Fruit fly (Drosophila melanogaster) whole organism, prepupa: ENCODE measurements around the gene Obp99b.

Source experiments
- Blimp-1 ChIP-seq: fragments of 200-800 bp; sonication (Bioruptor generic); optimal IDR thresholded peaks from 3 replicates; lab custom pipeline; 2017; ENCODE audit warnings: missing biosample characterization, missing genetic modification characterization, mild to moderate bottlenecking, moderate library complexity, missing genetic modification reagents
- CG10631 ChIP-seq: fragments of 200-800 bp; sonication (Bioruptor generic); optimal IDR thresholded peaks from 2 replicates; lab custom pipeline; 2016; ENCODE audit warnings: missing biosample characterization, missing genetic modification characterization
- CG10669 ChIP-seq: fragments of 200-800 bp; sonication (Bioruptor generic); optimal IDR thresholded peaks from 3 replicates; lab custom pipeline; 2018; ENCODE audit warnings: missing biosample characterization, mild to moderate bottlenecking, missing genetic modification characterization, moderate library complexity
- CG11294 ChIP-seq: fragments of 200-800 bp; sonication (Bioruptor generic); IDR thresholded peaks from 2 replicates; pipeline ENCODE4 v1.3.6; 2022; ENCODE audit warnings: missing biosample characterization, missing genetic modification characterization
- CG11762 ChIP-seq: fragments of 200-800 bp; sonication (Bioruptor generic); optimal IDR thresholded peaks from 3 replicates; lab custom pipeline; 2016; ENCODE audit warnings: missing biosample characterization, missing genetic modification characterization; ENCODE audit not compliant: insufficient read depth
- CG11902 ChIP-seq: fragments of 200-800 bp; sonication (Bioruptor generic); optimal IDR thresholded peaks from 3 replicates; lab custom pipeline; 2016; ENCODE audit warnings: missing biosample characterization, missing genetic modification characterization
- CG1621 ChIP-seq: fragments of 200-800 bp; sonication (Bioruptor generic); optimal IDR thresholded peaks from 3 replicates; lab custom pipeline; 2018; ENCODE audit warnings: missing biosample characterization, mild to moderate bottlenecking, missing genetic modification characterization
- CG32006 ChIP-seq: fragments of 200-800 bp; sonication (Bioruptor generic); optimal IDR thresholded peaks from 3 replicates; lab custom pipeline; 2017; ENCODE audit warnings: missing biosample characterization, mild to moderate bottlenecking, missing genetic modification characterization
- CG34406 ChIP-seq: fragments of 200-800 bp; sonication (Bioruptor generic); optimal IDR thresholded peaks from 3 replicates; lab custom pipeline; 2016; ENCODE audit warnings: missing biosample characterization, missing genetic modification characterization
- CG3919 ChIP-seq: fragments of 200-800 bp; sonication (Bioruptor generic); optimal IDR thresholded peaks from 3 replicates; lab custom pipeline; 2016; ENCODE audit warnings: missing biosample characterization, missing genetic modification characterization
- CG4318 ChIP-seq: fragments of 200-800 bp; sonication (Bioruptor generic); optimal IDR thresholded peaks from 3 replicates; lab custom pipeline; 2017; ENCODE audit warnings: missing biosample characterization, mild to moderate bottlenecking, missing genetic modification characterization
- CG6163 ChIP-seq: fragments of 200-800 bp; sonication (Bioruptor generic); IDR thresholded peaks from 3 replicates; pipeline ENCODE4 v1.3.6; 2022; ENCODE audit warnings: missing biosample characterization, missing genetic modification characterization
- CG6276 ChIP-seq: fragments of 200-800 bp; sonication (Bioruptor generic); optimal IDR thresholded peaks from 2 replicates; lab custom pipeline; 2017; ENCODE audit warnings: missing biosample characterization, mild to moderate bottlenecking, missing genetic modification characterization
- CG6808 ChIP-seq: fragments of 200-800 bp; sonication (Bioruptor generic); optimal IDR thresholded peaks from 3 replicates; lab custom pipeline; 2017; ENCODE audit warnings: missing biosample characterization, missing genetic modification characterization, mild to moderate bottlenecking, moderate library complexity, missing genetic modification reagents
- CG6854 ChIP-seq: fragments of 200-800 bp; sonication (Bioruptor generic); optimal IDR thresholded peaks from 2 replicates; lab custom pipeline; 2017; ENCODE audit warnings: missing biosample characterization, mild to moderate bottlenecking, missing genetic modification characterization
- CG7368 ChIP-seq: fragments of 200-800 bp; sonication (Bioruptor generic); optimal IDR thresholded peaks from 3 replicates; lab custom pipeline; 2016; ENCODE audit warnings: missing biosample characterization, missing genetic modification characterization
- CG8119 ChIP-seq: fragments of 200-800 bp; sonication (Bioruptor generic); IDR thresholded peaks from 3 replicates; pipeline ENCODE4 v1.3.6; 2022; ENCODE audit warnings: missing biosample characterization, missing genetic modification characterization
- CG8632 ChIP-seq: fragments of 200-800 bp; sonication (Bioruptor generic); optimal IDR thresholded peaks from 3 replicates; lab custom pipeline; 2016; ENCODE audit warnings: missing biosample characterization, missing genetic modification characterization
- Eip75B ChIP-seq: fragments of 200-800 bp; sonication (Bioruptor generic); optimal IDR thresholded peaks from 3 replicates; lab custom pipeline; 2016; ENCODE audit warnings: missing biosample characterization, missing genetic modification characterization
- Eip78C ChIP-seq: fragments of 200-800 bp; sonication (Bioruptor generic); peaks from one replicate; lab custom pipeline; 2016; ENCODE audit warnings: missing biosample characterization, missing genetic modification characterization
- Eip93F ChIP-seq: fragments of 200-800 bp; sonication (Bioruptor generic); optimal IDR thresholded peaks from 2 replicates; lab custom pipeline; 2016; ENCODE audit warnings: missing biosample characterization, mild to moderate bottlenecking, missing genetic modification characterization
- Ets21C ChIP-seq: fragments of 200-800 bp; sonication (Bioruptor generic); optimal IDR thresholded peaks from 3 replicates; lab custom pipeline; 2016; ENCODE audit warnings: missing biosample characterization, missing genetic modification characterization
- Ets96B ChIP-seq: fragments of 200-800 bp; optimal IDR thresholded peaks from 2 replicates; lab custom pipeline; 2019; ENCODE audit warnings: missing biosample characterization, mild to moderate bottlenecking, missing genetic modification characterization, moderate library complexity
- Gug ChIP-seq: fragments of 200-800 bp; sonication (Bioruptor generic); IDR thresholded peaks from 2 replicates; pipeline ENCODE4 v1.3.6; 2022; ENCODE audit warnings: missing biosample characterization, missing genetic modification characterization
- Hr38 ChIP-seq: sonication (Bioruptor generic); optimal IDR thresholded peaks from 2 replicates; lab custom pipeline; 2016; ENCODE audit warnings: missing biosample characterization, missing genetic modification characterization
- Hr39 ChIP-seq: fragments of 200-800 bp; sonication (Bioruptor generic); optimal IDR thresholded peaks from 2 replicates; lab custom pipeline; 2016; ENCODE audit warnings: missing biosample characterization, missing genetic modification characterization
- Hr4 ChIP-seq: fragments of 200-800 bp; sonication (Bioruptor generic); optimal IDR thresholded peaks from 3 replicates; lab custom pipeline; 2016; ENCODE audit warnings: missing biosample characterization, missing genetic modification characterization
- Lpt ChIP-seq: fragments of 200-800 bp; sonication (Bioruptor generic); optimal IDR thresholded peaks from 3 replicates; lab custom pipeline; 2016; ENCODE audit warnings: missing biosample characterization, missing genetic modification characterization
- Met ChIP-seq: fragments of 200-800 bp; sonication (Bioruptor generic); optimal IDR thresholded peaks from 3 replicates; lab custom pipeline; 2016; ENCODE audit warnings: missing biosample characterization, missing genetic modification characterization
- Smox ChIP-seq: fragments of 200-800 bp; sonication (Bioruptor generic); optimal IDR thresholded peaks from 3 replicates; lab custom pipeline; 2016; ENCODE audit warnings: missing biosample characterization, missing genetic modification characterization
- Sox102F ChIP-seq: fragments of 200-800 bp; sonication (Bioruptor generic); optimal IDR thresholded peaks from 2 replicates; lab custom pipeline; 2016; ENCODE audit warnings: missing biosample characterization, mild to moderate bottlenecking, missing genetic modification characterization
- Sox14 ChIP-seq: fragments of 200-800 bp; sonication (Bioruptor generic); optimal IDR thresholded peaks from 3 replicates; lab custom pipeline; 2016; ENCODE audit warnings: missing biosample characterization, missing genetic modification characterization
- Sox15 ChIP-seq: fragments of 200-800 bp; sonication (Bioruptor generic); optimal IDR thresholded peaks from 3 replicates; lab custom pipeline; 2016; ENCODE audit warnings: missing biosample characterization, missing genetic modification characterization
- achi ChIP-seq: fragments of 200-800 bp; sonication (Bioruptor generic); optimal IDR thresholded peaks from 3 replicates; lab custom pipeline; 2016; ENCODE audit warnings: missing biosample characterization, missing genetic modification characterization
- acj6 ChIP-seq: fragments of 200-800 bp; sonication (Bioruptor generic); optimal IDR thresholded peaks from 3 replicates; lab custom pipeline; 2016; ENCODE audit warnings: missing biosample characterization, missing genetic modification characterization
- cyc ChIP-seq: fragments of 200-800 bp; sonication (Bioruptor generic); optimal IDR thresholded peaks from 3 replicates; lab custom pipeline; 2016; ENCODE audit warnings: missing biosample characterization, missing genetic modification characterization
- dac ChIP-seq: fragments of 200-800 bp; sonication (Bioruptor generic); optimal IDR thresholded peaks from 2 replicates; lab custom pipeline; 2017; ENCODE audit warnings: missing biosample characterization, mild to moderate bottlenecking, missing genetic modification characterization
- eg ChIP-seq: fragments of 200-800 bp; sonication (Bioruptor generic); IDR thresholded peaks from 3 replicates; pipeline ENCODE4 v1.3.6; 2022; ENCODE audit warnings: missing biosample characterization, missing genetic modification characterization
- esn ChIP-seq: fragments of 200-800 bp; sonication (Bioruptor generic); optimal IDR thresholded peaks from 2 replicates; lab custom pipeline; 2016; ENCODE audit warnings: missing biosample characterization, mild to moderate bottlenecking, missing genetic modification characterization, moderate library complexity
- fd85E ChIP-seq: fragments of 200-800 bp; sonication (Bioruptor generic); optimal IDR thresholded peaks from 3 replicates; lab custom pipeline; 2016; ENCODE audit warnings: missing biosample characterization, missing genetic modification characterization
- fkh ChIP-seq: fragments of 200-800 bp; sonication (Bioruptor generic); optimal IDR thresholded peaks from 3 replicates; lab custom pipeline; 2017; ENCODE audit warnings: missing biosample characterization, mild to moderate bottlenecking, missing genetic modification characterization, moderate library complexity
- net ChIP-seq: fragments of 200-800 bp; sonication (Bioruptor generic); optimal IDR thresholded peaks from 3 replicates; lab custom pipeline; 2016; ENCODE audit warnings: missing biosample characterization, missing genetic modification characterization
- pdm3 ChIP-seq: fragments of 200-800 bp; sonication (Bioruptor generic); optimal IDR thresholded peaks from 3 replicates; lab custom pipeline; 2016; ENCODE audit warnings: missing biosample characterization, missing genetic modification characterization
- salr ChIP-seq, 2 experiments: fragments of 200-800 bp; sonication (Bioruptor generic); optimal IDR thresholded peaks; 3 replicates each; lab custom pipeline; 2016 to 2018; ENCODE audit warnings: missing biosample characterization in 2 of 2, missing genetic modification characterization in 2 of 2, mild to moderate bottlenecking in 1 of 2
- spab ChIP-seq: fragments of 200-800 bp; sonication (Bioruptor generic); optimal IDR thresholded peaks from 2 replicates; lab custom pipeline; 2017; ENCODE audit warnings: missing biosample characterization, mild to moderate bottlenecking, missing genetic modification characterization, missing genetic modification reagents
- ss ChIP-seq, 2 experiments: fragments of 200-800 bp; sonication (Bioruptor generic); optimal IDR thresholded peaks; 2 replicates in 1 of 2; 3 replicates in 1 of 2; lab custom pipeline; 2017 to 2018; ENCODE audit warnings: mild to moderate bottlenecking in 2 of 2, missing biosample characterization in 2 of 2, missing genetic modification characterization in 2 of 2, moderate library complexity in 1 of 2
- svp ChIP-seq: fragments of 200-800 bp; sonication (Bioruptor generic); peaks from one replicate; lab custom pipeline; 2016; ENCODE audit warnings: missing biosample characterization, missing genetic modification characterization
- topi ChIP-seq: fragments of 200-800 bp; sonication (Bioruptor generic); optimal IDR thresholded peaks from 3 replicates; lab custom pipeline; 2016; ENCODE audit warnings: missing biosample characterization, missing genetic modification characterization
- vri ChIP-seq: fragments of 200-800 bp; sonication (Bioruptor generic); optimal IDR thresholded peaks from 3 replicates; lab custom pipeline; 2016; ENCODE audit warnings: missing biosample characterization, mild to moderate bottlenecking, missing genetic modification characterization

Gene Obp99b

dm6 chr3R:29757681-29758080, 41.0 kb upstream of the Obp99b start (continued):
- peak; percentile 75 for TF ChIP-seq svp (GFP tag; lab: Kevin White, UChicago)
- peak in 1 of 2 experiments; percentile 54 for TF ChIP-seq salr (GFP tag; optimal IDR thresholded peaks at IDR 0.05; lab: Kevin White, UChicago)
- peak; percentile 42 for TF ChIP-seq Smox
- TF ChIP-seq acj6 = peak; percentile 55
- TF ChIP-seq spab = no peak
- TF ChIP-seq CG32006 = peak; percentile 85
- peak; percentile 48 for TF ChIP-seq Eip75B (GFP tag; lab: Kevin White, UChicago)
- TF ChIP-seq Ets96B (tag; lab: Kevin White, UChicago) = peak; percentile 40
- peak; percentile 30 for TF ChIP-seq Lpt (GFP tag; lab: Kevin White, UChicago)
- TF ChIP-seq CG11294 (GFP tag; lab: Robert Waterston, UW) = peak; percentile 34; the same call in 1 of the 2 replicates
- TF ChIP-seq Sox14 = peak; percentile 14
- peak; percentile 56 for TF ChIP-seq cyc
- no peak for TF ChIP-seq fkh (GFP tag; lab: Kevin White, UChicago)
- TF ChIP-seq Ets21C (GFP tag; lab: Kevin White, UChicago) = peak; percentile 12
- TF ChIP-seq CG3919 (GFP tag; lab: Kevin White, UChicago) = peak; percentile 48
- peak; percentile 85 for TF ChIP-seq Hr4 (GFP tag; lab: Kevin White, UChicago)
- 0 out of 2 replicates have a peak, but pooled peaks have one; percentile 14 for TF ChIP-seq Gug (GFP tag; lab: Robert Waterston, UW)
- peak; percentile 73 for TF ChIP-seq CG4318 (GFP tag; lab: Kevin White, UChicago)
- TF ChIP-seq, all 60 proteins: peak for 40

dm6 chr3R:29757226-29757625, 40.5 kb upstream of the Obp99b start:
- no peak for TF ChIP-seq Eip93F (GFP tag; lab: Kevin White, UChicago)
- peak; percentile 14 for TF ChIP-seq net
- TF ChIP-seq Hr4 (GFP tag; lab: Kevin White, UChicago) = no peak
- no peak for TF ChIP-seq svp (GFP tag; lab: Kevin White, UChicago)
- TF ChIP-seq cyc = no peak
- no peak for TF ChIP-seq Sox15
- no peak for TF ChIP-seq Blimp-1 (GFP tag; lab: Kevin White, UChicago)
- no peak for TF ChIP-seq CG3919 (GFP tag; lab: Kevin White, UChicago)
- peak; percentile 59 for TF ChIP-seq Eip78C (GFP tag; lab: Kevin White, UChicago)
- peak; percentile 55; the same call in 2 of the 3 replicates for TF ChIP-seq CG6163 (GFP tag; lab: Robert Waterston, UW)
- no peak for TF ChIP-seq Sox102F
- TF ChIP-seq pdm3 (GFP tag; lab: Kevin White, UChicago) = no peak
- no peak for TF ChIP-seq CG6276 (GFP tag; lab: Kevin White, UChicago)
- peak; percentile 7 for TF ChIP-seq CG34406 (GFP tag; lab: Kevin White, UChicago)
- no peak for TF ChIP-seq Ets21C (GFP tag; lab: Kevin White, UChicago)
- no peak for TF ChIP-seq CG11902 (GFP tag; lab: Kevin White, UChicago)
- no peak for TF ChIP-seq CG7368
- TF ChIP-seq CG6808 (GFP tag; lab: Kevin White, UChicago) = peak; percentile 65
- TF ChIP-seq Hr39 (GFP tag; lab: Kevin White, UChicago) = no peak
- TF ChIP-seq CG10631 (GFP tag; lab: Kevin White, UChicago) = peak; percentile 18
- no peak for TF ChIP-seq dac (GFP tag; lab: Kevin White, UChicago)
- TF ChIP-seq Ets96B (tag; lab: Kevin White, UChicago) = no peak
- TF ChIP-seq achi = no peak
- TF ChIP-seq Met (GFP tag; lab: Kevin White, UChicago) = no peak
- TF ChIP-seq CG8119 = no peak
- TF ChIP-seq CG11762 (GFP tag; lab: Kevin White, UChicago) = peak; percentile 19
- peak; percentile 44 for TF ChIP-seq CG8632 (GFP tag; lab: Kevin White, UChicago)
- TF ChIP-seq CG1621 (tag; lab: Kevin White, UChicago) = peak; percentile 56
- no peak for TF ChIP-seq CG4318 (GFP tag; lab: Kevin White, UChicago)
- no peak; the same call in 1 of the 2 replicates for TF ChIP-seq CG11294 (GFP tag; lab: Robert Waterston, UW)
- TF ChIP-seq ss (GFP tag; optimal IDR thresholded peaks at IDR 0.05; lab: Kevin White, UChicago) = peak; percentile 55 to 60
- peak; percentile 54 for TF ChIP-seq Hr38 (GFP tag; lab: Kevin White, UChicago)
- no peak for TF ChIP-seq Smox
- TF ChIP-seq salr (GFP tag; optimal IDR thresholded peaks at IDR 0.05; lab: Kevin White, UChicago) = peak in 1 of 2 experiments; percentile 45
- peak; percentile 17 for TF ChIP-seq CG6854 (GFP tag; lab: Kevin White, UChicago)
- no peak for TF ChIP-seq acj6
- no peak for TF ChIP-seq vri
- TF ChIP-seq topi (GFP tag; lab: Kevin White, UChicago) = no peak
- peak; percentile 39 for TF ChIP-seq spab
- no peak for TF ChIP-seq esn (GFP tag; lab: Kevin White, UChicago)
- peak; percentile 35 for TF ChIP-seq CG10669 (GFP tag; lab: Kevin White, UChicago)
- TF ChIP-seq fd85E (GFP tag; lab: Kevin White, UChicago) = no peak
- no peak; the same call in 1 of the 3 replicates for TF ChIP-seq eg
